Worm (Caenorhabditis elegans): ENCODE results near the gene ced-6.

ce11 chrIII:5601999-5602398 is 6.4 kb downstream of the ced-6 start:
- TF ChIP-seq egl-27 (tag; optimal IDR thresholded peaks at IDR 0.05) (peak; percentile 49), nhr-23 (tag; optimal IDR thresholded peaks at IDR 0.05) (peak; percentile 62), nfya-1 (tag; optimal IDR thresholded peaks at IDR 0.05; ENCODE audit: insufficient read depth) (peak; percentile 50), elt-1 (tag; optimal IDR thresholded peaks at IDR 0.05) (no peak), nhr-28 (tag; optimal IDR thresholded peaks at IDR 0.05) (no peak), elt-3 (tag; optimal IDR thresholded peaks at IDR 0.05) (peak in 1 of 3 experiments; percentile 10), nhr-11 (tag; optimal IDR thresholded peaks at IDR 0.05) (no peak), nhr-237 (tag; optimal IDR thresholded peaks at IDR 0.05) (no peak), ama-1 (optimal IDR thresholded peaks at IDR 0.05) (peak; percentile 76), unc-62 (GFP tag; optimal IDR thresholded peaks at IDR 0.05) (no peak), ceh-82 (tag; optimal IDR thresholded peaks at IDR 0.05) (no peak), nhr-76 (tag; optimal IDR thresholded peaks at IDR 0.05) (no peak), lin-39 (tag; optimal IDR thresholded peaks at IDR 0.05) (peak; percentile 76)
